Fruit fly (Drosophila melanogaster): Measurements from ENCODE around the gene Jon74E.

The Jon74E gene

DNA sequence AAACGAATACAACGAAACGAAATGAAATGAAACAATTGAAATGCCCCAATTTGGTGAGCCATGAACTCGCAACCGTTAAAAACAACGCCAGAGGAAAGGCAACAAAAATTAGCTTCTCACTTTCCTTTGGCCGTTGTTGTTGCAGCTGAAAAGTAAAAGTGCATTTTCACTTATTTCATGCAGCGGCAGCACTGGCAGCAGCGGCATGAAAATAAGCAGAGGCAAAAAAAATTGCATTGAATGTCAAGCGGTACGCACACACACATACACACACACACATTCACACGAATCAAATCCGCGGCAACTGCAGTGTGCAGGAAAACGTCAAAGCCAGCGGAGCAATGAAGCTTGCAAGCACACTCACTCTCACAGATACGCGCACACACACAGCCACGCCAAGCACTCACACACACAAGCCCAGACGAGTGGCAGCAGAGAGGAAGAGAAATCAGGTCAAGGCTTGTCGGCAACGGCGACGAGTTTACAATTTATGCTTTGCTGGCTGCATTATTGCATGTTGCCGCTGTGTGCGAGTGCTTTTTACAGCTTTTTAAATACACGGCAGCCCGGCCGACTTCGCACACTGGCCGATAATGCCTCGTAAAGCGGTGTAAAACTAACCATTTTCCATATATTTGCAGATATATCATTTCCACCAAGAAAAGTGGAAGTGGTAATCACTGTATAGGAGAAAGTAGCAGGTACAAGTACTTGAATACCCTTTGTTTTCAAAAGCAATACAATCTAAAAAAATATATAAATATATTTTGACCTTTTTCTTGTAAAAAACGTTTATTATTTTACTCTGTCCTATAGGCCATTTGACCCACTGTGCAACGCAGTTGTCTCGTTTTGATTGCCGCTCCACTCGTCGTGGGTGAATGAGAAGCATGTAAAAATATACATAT is 17.7 kb upstream of the Jon74E start (continued):
- peak; percentile 32 for TF ChIP-seq CG15011 (GFP tag; optimal IDR thresholded peaks at IDR 0.05)
- TF ChIP-seq nerfin-1 (tag; optimal IDR thresholded peaks at IDR 0.05), result peak; percentile 83
- TF ChIP-seq az2 (GFP tag; optimal IDR thresholded peaks at IDR 0.05), result peak; percentile 74
- peak; percentile 52; the same call in 1 of the 2 replicates for TF ChIP-seq CG3847 (GFP tag; IDR thresholded peaks at IDR 0.05)
- TF ChIP-seq danr (GFP tag; IDR thresholded peaks at IDR 0.05), result peak; percentile 53; the same call in 1 of the 2 replicates
- TF ChIP-seq CG6683 (GFP tag; optimal IDR thresholded peaks at IDR 0.05), result peak; percentile 46
- peak; percentile 58 for TF ChIP-seq corto (GFP tag; optimal IDR thresholded peaks at IDR 0.05)
- peak; percentile 78 for TF ChIP-seq CG10209 (GFP tag; optimal IDR thresholded peaks at IDR 0.05)
- TF ChIP-seq croc (GFP tag; conservative IDR thresholded peaks at IDR 0.05), result peak; percentile 83
- peak; percentile 77 for TF ChIP-seq PHDP (tag; optimal IDR thresholded peaks at IDR 0.05)
- peak; percentile 76 for TF ChIP-seq gcm (GFP tag; optimal IDR thresholded peaks at IDR 0.05)
- no peak for TF ChIP-seq sima (GFP tag; optimal IDR thresholded peaks at IDR 0.05)
- peak; percentile 62 for TF ChIP-seq nom (GFP tag; optimal IDR thresholded peaks at IDR 0.05)
- peak; percentile 79 for TF ChIP-seq CG12219 (GFP tag; optimal IDR thresholded peaks at IDR 0.05)
- TF ChIP-seq Max (GFP tag; optimal IDR thresholded peaks at IDR 0.05), result peak; percentile 57
- TF ChIP-seq CG17829 (tag; optimal IDR thresholded peaks at IDR 0.05), result peak; percentile 69
- TF ChIP-seq CG18476 (GFP tag; optimal IDR thresholded peaks at IDR 0.05), result peak; percentile 30
- peak; percentile 93 for TF ChIP-seq sens (GFP tag)
- TF ChIP-seq tgo (GFP tag; IDR thresholded peaks at IDR 0.05), result peak; percentile 75
- peak; percentile 78 for TF ChIP-seq CG10366 (GFP tag; IDR thresholded peaks at IDR 0.05)
- TF ChIP-seq ranshi (GFP tag; IDR thresholded peaks at IDR 0.05), result 0 out of 2 replicates have a peak, but pooled peaks have one; percentile 20
- TF ChIP-seq CoRest (tag; optimal IDR thresholded peaks at IDR 0.05), result peak; percentile 88
- TF ChIP-seq knrl (GFP tag; IDR thresholded peaks at IDR 0.05; ENCODE audit: partially characterized antibody), result 0 out of 3 replicates have a peak, but pooled peaks have one; percentile 12
- peak; percentile 44 for TF ChIP-seq CG10431 (GFP tag; optimal IDR thresholded peaks at IDR 0.05)
- TF ChIP-seq kay (GFP tag; optimal IDR thresholded peaks at IDR 0.05), result peak; percentile 41
- TF ChIP-seq Xrp1 (GFP tag; IDR thresholded peaks at IDR 0.05), result peak; percentile 78
- TF ChIP-seq Antp (GFP tag; optimal IDR thresholded peaks at IDR 0.05), result peak; percentile 17
- peak; percentile 22 for TF ChIP-seq psq (GFP tag; optimal IDR thresholded peaks at IDR 0.05)
- peak; percentile 15 for TF ChIP-seq twi (tag; optimal IDR thresholded peaks at IDR 0.05)
- peak; percentile 37 for TF ChIP-seq CG10543 (GFP tag; optimal IDR thresholded peaks at IDR 0.05)
- TF ChIP-seq unpg (GFP tag; optimal IDR thresholded peaks at IDR 0.05), result peak; percentile 79
- TF ChIP-seq Oli (tag; optimal IDR thresholded peaks at IDR 0.05), result peak; percentile 92
- TF ChIP-seq ftz-f1 (GFP tag; optimal IDR thresholded peaks at IDR 0.05), result peak; percentile 43
- no peak for TF ChIP-seq CG7928 (GFP tag; optimal IDR thresholded peaks at IDR 0.05)
- TF ChIP-seq klu (GFP tag; IDR thresholded peaks at IDR 0.05), result 0 out of 2 replicates have a peak, but pooled peaks have one; percentile 8
- TF ChIP-seq Aef1 (GFP tag; IDR thresholded peaks at IDR 0.05), result peak; percentile 52; the same call in 2 of the 3 replicates
- no peak for TF ChIP-seq shn (GFP tag; optimal IDR thresholded peaks at IDR 0.05)
- peak; percentile 42 for TF ChIP-seq Fer3 (tag; optimal IDR thresholded peaks at IDR 0.05)
- peak; percentile 83 for TF ChIP-seq CG2712 (tag; optimal IDR thresholded peaks at IDR 0.05)
- TF ChIP-seq Hr78 (GFP tag; optimal IDR thresholded peaks at IDR 0.05), result peak in 1 of 2 experiments; percentile 71
- TF ChIP-seq CG12942 (GFP tag; optimal IDR thresholded peaks at IDR 0.05), result peak; percentile 52
- peak; percentile 62 for TF ChIP-seq CG13296 (GFP tag; optimal IDR thresholded peaks at IDR 0.05)
- TF ChIP-seq H15 (GFP tag; IDR thresholded peaks at IDR 0.05), result peak; percentile 52; the same call in 2 of the 3 replicates
- peak; percentile 73; the same call in 2 of the 3 replicates for TF ChIP-seq gce (GFP tag; IDR thresholded peaks at IDR 0.05)
- TF ChIP-seq crol (GFP tag; IDR thresholded peaks at IDR 0.05), result peak; percentile 19
- peak; percentile 87 for TF ChIP-seq CG2875 (GFP tag; optimal IDR thresholded peaks at IDR 0.05)
- TF ChIP-seq CG8281 (tag; optimal IDR thresholded peaks at IDR 0.05), result peak; percentile 55
